Fruit fly (Drosophila melanogaster) whole organism, embryonic: Measurements from ENCODE around the gene Ubc4.

Experiments used
- CG10543 ChIP-seq: fragments of 200-800 bp; sonication (Bioruptor generic); optimal IDR thresholded peaks from 3 replicates; lab custom pipeline; 2017; ENCODE audit warnings: missing biosample characterization, mild to moderate bottlenecking, missing genetic modification characterization, moderate library complexity
- CG14667 ChIP-seq: fragments of 200-800 bp; sonication (Bioruptor generic); IDR thresholded peaks from 2 replicates; pipeline ENCODE4 v1.3.6; 2022; ENCODE audit warnings: missing biosample characterization, missing genetic modification characterization
- CG14710 ChIP-seq: fragments of 200-800 bp; sonication (Bioruptor generic); optimal IDR thresholded peaks from 3 replicates; lab custom pipeline; 2019; ENCODE audit warnings: missing biosample characterization, mild to moderate bottlenecking, missing genetic modification characterization, moderate library complexity
- CG15011 ChIP-seq: fragments of 200-800 bp; sonication (Bioruptor generic); optimal IDR thresholded peaks from 3 replicates; lab custom pipeline; 2018; ENCODE audit warnings: missing biosample characterization, mild to moderate bottlenecking, missing genetic modification characterization
- CG15514 ChIP-seq: fragments of 200-800 bp; sonication (Bioruptor generic); optimal IDR thresholded peaks from 3 replicates; lab custom pipeline; 2017; ENCODE audit warnings: missing biosample characterization, missing genetic modification characterization, mild to moderate bottlenecking, moderate library complexity, missing genetic modification reagents
- CG15696 ChIP-seq: fragments of 200-800 bp; sonication (Bioruptor generic); optimal IDR thresholded peaks from 2 replicates; lab custom pipeline; 2019; ENCODE audit warnings: missing biosample characterization, mild to moderate bottlenecking, missing genetic modification characterization, moderate library complexity
- CG16815 ChIP-seq: fragments of 200-800 bp; sonication (Bioruptor generic); optimal IDR thresholded peaks from 3 replicates; lab custom pipeline; 2017; ENCODE audit warnings: missing biosample characterization, mild to moderate bottlenecking, missing genetic modification characterization
- CG1792 ChIP-seq: fragments of 200-800 bp; sonication (Bioruptor generic); optimal IDR thresholded peaks from 2 replicates; lab custom pipeline; 2016; ENCODE audit warnings: missing biosample characterization, missing genetic modification characterization
- CG18476 ChIP-seq: fragments of 200-800 bp; sonication (Bioruptor generic); optimal IDR thresholded peaks from 2 replicates; lab custom pipeline; 2016; ENCODE audit warnings: missing biosample characterization, mild to moderate bottlenecking, missing genetic modification characterization
- CG2116 ChIP-seq: fragments of 200-800 bp; sonication (Bioruptor generic); optimal IDR thresholded peaks from 3 replicates; lab custom pipeline; 2018; ENCODE audit warnings: missing biosample characterization, mild to moderate bottlenecking, missing genetic modification characterization
- CG2678 ChIP-seq: fragments of 200-800 bp; sonication (Bioruptor generic); optimal IDR thresholded peaks from 3 replicates; lab custom pipeline; 2019; ENCODE audit warnings: missing biosample characterization, mild to moderate bottlenecking, missing genetic modification characterization, moderate library complexity
- CG30403 ChIP-seq: fragments of 200-800 bp; sonication (Bioruptor generic); optimal IDR thresholded peaks from 3 replicates; lab custom pipeline; 2016; ENCODE audit warnings: missing biosample characterization, missing genetic modification characterization
- CG31365 ChIP-seq: fragments of 200-800 bp; sonication (Bioruptor generic); optimal IDR thresholded peaks from 2 replicates; lab custom pipeline; 2018; ENCODE audit warnings: missing biosample characterization, mild to moderate bottlenecking, missing genetic modification characterization
- CG4707 ChIP-seq: fragments of 200-800 bp; sonication (Bioruptor generic); optimal IDR thresholded peaks from 2 replicates; lab custom pipeline; 2018; ENCODE audit warnings: missing biosample characterization, mild to moderate bottlenecking, missing genetic modification characterization, moderate library complexity
- CG4854 ChIP-seq: fragments of 200-800 bp; sonication (Bioruptor generic); optimal IDR thresholded peaks from 2 replicates; lab custom pipeline; 2016; ENCODE audit warnings: missing biosample characterization, missing genetic modification characterization, inconsistent platforms
- CG6254 ChIP-seq: fragments of 200-800 bp; sonication (Bioruptor generic); optimal IDR thresholded peaks from 3 replicates; lab custom pipeline; 2017; ENCODE audit warnings: mild to moderate bottlenecking, missing biosample characterization, missing genetic modification reagents, missing genetic modification characterization
- CG6654 ChIP-seq: fragments of 200-800 bp; sonication (Bioruptor generic); optimal IDR thresholded peaks from 2 replicates; lab custom pipeline; 2017; ENCODE audit warnings: missing biosample characterization, mild to moderate bottlenecking, missing genetic modification characterization
- CG6813 ChIP-seq: fragments of 200-800 bp; sonication (Bioruptor generic); optimal IDR thresholded peaks from 2 replicates; lab custom pipeline; 2017; ENCODE audit warnings: missing biosample characterization, missing genetic modification characterization, mild to moderate bottlenecking, moderate library complexity, missing genetic modification reagents
- CG9215 ChIP-seq: fragments of 200-800 bp; sonication (Bioruptor generic); IDR thresholded peaks from 2 replicates; pipeline ENCODE4 v1.3.6; 2022; ENCODE audit warnings: missing biosample characterization, missing genetic modification characterization
- CG9609 ChIP-seq: fragments of 200-800 bp; sonication (Bioruptor generic); optimal IDR thresholded peaks from 3 replicates; lab custom pipeline; 2016; ENCODE audit warnings: missing biosample characterization, missing genetic modification characterization
- CG9817 ChIP-seq: fragments of 200-800 bp; sonication (Bioruptor generic); optimal IDR thresholded peaks from 2 replicates; lab custom pipeline; 2018; ENCODE audit warnings: missing biosample characterization, mild to moderate bottlenecking, missing genetic modification characterization, moderate library complexity
- Hand ChIP-seq: fragments of 200-800 bp; sonication (Bioruptor generic); optimal IDR thresholded peaks from 2 replicates; lab custom pipeline; 2017; ENCODE audit warnings: mild to moderate bottlenecking, missing biosample characterization, missing genetic modification reagents, missing genetic modification characterization
- HmgZ ChIP-seq: fragments of 200-800 bp; sonication (Bioruptor generic); optimal IDR thresholded peaks from 2 replicates; lab custom pipeline; 2018; ENCODE audit warnings: missing biosample characterization, mild to moderate bottlenecking, missing genetic modification characterization
- Mad ChIP-seq: fragments of 200-800 bp; sonication (Bioruptor generic); optimal IDR thresholded peaks from 2 replicates; lab custom pipeline; 2016; ENCODE audit warnings: missing biosample characterization, missing genetic modification characterization
- Nf-YB ChIP-seq: fragments of 200-800 bp; sonication (Bioruptor generic); optimal IDR thresholded peaks from 3 replicates; lab custom pipeline; 2019; ENCODE audit warnings: missing biosample characterization, mild to moderate bottlenecking, missing genetic modification characterization, moderate library complexity
- Usf ChIP-seq: fragments of 200-800 bp; sonication (Bioruptor generic); optimal IDR thresholded peaks from 2 replicates; lab custom pipeline; 2017; ENCODE audit warnings: missing genotype, missing biosample characterization, missing genetic modification characterization
- ac ChIP-seq: fragments of 200-800 bp; sonication (Bioruptor generic); optimal IDR thresholded peaks from 3 replicates; lab custom pipeline; 2017; ENCODE audit warnings: missing biosample characterization, mild to moderate bottlenecking, missing genetic modification characterization
- cas ChIP-seq: fragments of 200-800 bp; sonication (Bioruptor generic); IDR thresholded peaks from 2 replicates; pipeline ENCODE4 v1.3.6; 2022; ENCODE audit warnings: missing biosample characterization, missing genetic modification characterization
- chif ChIP-seq, 2 experiments: fragments of 200-800 bp; sonication (Bioruptor generic); optimal IDR thresholded peaks; 3 replicates each; lab custom pipeline; 2016; ENCODE audit warnings: missing biosample characterization in 2 of 2, missing genetic modification characterization in 2 of 2
- cwo ChIP-seq: fragments of 200-800 bp; sonication (Bioruptor generic); optimal IDR thresholded peaks from 3 replicates; lab custom pipeline; 2017; ENCODE audit warnings: missing biosample characterization, missing genetic modification characterization, mild to moderate bottlenecking, moderate library complexity, missing genetic modification reagents
- danr ChIP-seq: fragments of 200-800 bp; sonication (Bioruptor generic); IDR thresholded peaks from 2 replicates; pipeline ENCODE4 v1.3.6; 2022; ENCODE audit warnings: missing biosample characterization, missing genetic modification characterization
- gem ChIP-seq: fragments of 200-800 bp; sonication (Bioruptor generic); optimal IDR thresholded peaks from 2 replicates; lab custom pipeline; 2019; ENCODE audit warnings: missing biosample characterization, mild to moderate bottlenecking, missing genetic modification characterization, moderate library complexity
- gsb ChIP-seq: fragments of 200-800 bp; sonication (Bioruptor generic); IDR thresholded peaks from 2 replicates; pipeline ENCODE4 v1.3.6; 2022; ENCODE audit warnings: missing biosample characterization, missing genetic modification characterization
- hb ChIP-seq: fragments of 200-800 bp; sonication (Bioruptor generic); IDR thresholded peaks from 3 replicates; pipeline ENCODE4 v1.3.6; 2022; ENCODE audit warnings: missing biosample characterization, missing genetic modification characterization; ENCODE audit not compliant: partially characterized antibody
- knrl ChIP-seq: fragments of 200-800 bp; sonication (Bioruptor generic); IDR thresholded peaks from 3 replicates; pipeline ENCODE4 v1.3.6; 2022; ENCODE audit warnings: missing biosample characterization, missing genetic modification characterization; ENCODE audit not compliant: partially characterized antibody
- maf-S ChIP-seq: fragments of 200-800 bp; sonication (Bioruptor generic); optimal IDR thresholded peaks from 2 replicates; lab custom pipeline; 2016; ENCODE audit warnings: missing biosample characterization, missing genetic modification characterization
- nau ChIP-seq: fragments of 200-800 bp; sonication (Bioruptor generic); optimal IDR thresholded peaks from 3 replicates; lab custom pipeline; 2017; ENCODE audit warnings: missing biosample characterization, mild to moderate bottlenecking, missing genetic modification characterization, missing genetic modification reagents
- onecut ChIP-seq: fragments of 200-800 bp; sonication (Bioruptor generic); IDR thresholded peaks from 2 replicates; pipeline ENCODE4 v1.3.6; 2022; ENCODE audit warnings: missing biosample characterization, missing genetic modification characterization
- pita ChIP-seq: fragments of 200-800 bp; sonication (Bioruptor generic); optimal IDR thresholded peaks from 2 replicates; lab custom pipeline; 2017; ENCODE audit warnings: missing biosample characterization, mild to moderate bottlenecking, missing genetic modification characterization
- psq ChIP-seq: fragments of 200-800 bp; sonication (Bioruptor generic); optimal IDR thresholded peaks from 2 replicates; lab custom pipeline; 2017; ENCODE audit warnings: missing biosample characterization, missing genetic modification characterization
- repo ChIP-seq: fragments of 200-800 bp; sonication (Bioruptor generic); optimal IDR thresholded peaks from 2 replicates; lab custom pipeline; 2016; ENCODE audit warnings: missing biosample characterization, missing genetic modification characterization
- rib ChIP-seq: fragments of 200-800 bp; sonication (Bioruptor generic); IDR thresholded peaks from 2 replicates; pipeline ENCODE4 v1.3.6; 2022; ENCODE audit warnings: missing biosample characterization, missing genetic modification characterization
- sens ChIP-seq: fragments of 200-800 bp; sonication (Bioruptor generic); peaks from one replicate; lab custom pipeline; 2016; ENCODE audit warnings: missing biosample characterization, missing genetic modification characterization
- sens-2 ChIP-seq: fragments of 200-800 bp; sonication (Bioruptor generic); IDR thresholded peaks from 2 replicates; pipeline ENCODE4 v1.3.6; 2022; ENCODE audit warnings: missing biosample characterization, missing genetic modification characterization
- sim ChIP-seq: fragments of 200-800 bp; sonication (Bioruptor generic); IDR thresholded peaks from 2 replicates; pipeline ENCODE4 v1.3.6; 2022; ENCODE audit warnings: missing biosample characterization, missing genetic modification characterization
- so ChIP-seq: fragments of 200-800 bp; sonication (Bioruptor generic); IDR thresholded peaks from 3 replicates; pipeline ENCODE4 v1.3.6; 2022; ENCODE audit warnings: missing biosample characterization, missing genetic modification characterization
- tap ChIP-seq: fragments of 200-800 bp; optimal IDR thresholded peaks from 3 replicates; lab custom pipeline; 2019; ENCODE audit warnings: missing biosample characterization, mild to moderate bottlenecking, missing genetic modification characterization, moderate library complexity
- trh ChIP-seq: fragments of 200-800 bp; sonication (Bioruptor generic); optimal IDR thresholded peaks from 2 replicates; lab custom pipeline; 2016; ENCODE audit warnings: missing biosample characterization, missing genetic modification characterization
- twi ChIP-seq: fragments of 200-800 bp; optimal IDR thresholded peaks from 2 replicates; lab custom pipeline; 2019; ENCODE audit warnings: missing biosample characterization, mild to moderate bottlenecking, missing genetic modification characterization, moderate library complexity
- unpg ChIP-seq: fragments of 200-800 bp; sonication (Bioruptor generic); optimal IDR thresholded peaks from 3 replicates; lab custom pipeline; 2018; ENCODE audit warnings: missing biosample characterization, mild to moderate bottlenecking, missing genetic modification characterization, moderate library complexity
- wek ChIP-seq: fragments of 200-800 bp; sonication (Bioruptor generic); optimal IDR thresholded peaks from 3 replicates; lab custom pipeline; 2018; ENCODE audit warnings: missing biosample characterization, mild to moderate bottlenecking, missing genetic modification characterization, moderate library complexity

Ubc4 gene

dm6 chr3L:9704162-9704748, 6.1 kb downstream of the Ubc4 start, which contains the start of gene CG16711 (continued):
- TF ChIP-seq CG4854 (GFP tag; lab: Kevin White, UChicago): no peak
- TF ChIP-seq knrl (GFP tag; lab: Robert Waterston, UW): peak; percentile 90
- TF ChIP-seq sens: peak; percentile 86
- TF ChIP-seq gsb (GFP tag; lab: Robert Waterston, UW): no peak
- peak; percentile 24 for TF ChIP-seq HmgZ (tag; lab: Kevin White, UChicago)
- no peak for TF ChIP-seq CG1792 (GFP tag; lab: Kevin White, UChicago)
- TF ChIP-seq CG10543 (GFP tag; lab: Kevin White, UChicago): no peak
- no peak for TF ChIP-seq CG16815 (GFP tag; lab: Kevin White, UChicago)
- no peak for TF ChIP-seq wek (GFP tag; lab: Kevin White, UChicago)
- TF ChIP-seq cas: no peak
- TF ChIP-seq CG9609 (GFP tag; lab: Kevin White, UChicago): no peak
- TF ChIP-seq CG6813 (GFP tag; lab: Kevin White, UChicago): no peak
- no peak for TF ChIP-seq CG30403 (GFP tag; lab: Kevin White, UChicago)
- peak; percentile 14 for TF ChIP-seq CG14710 (tag; lab: Kevin White, UChicago)
- no peak for TF ChIP-seq chif (GFP tag; optimal IDR thresholded peaks at IDR 0.05; lab: Kevin White, UChicago)
- no peak for TF ChIP-seq CG31365
- TF ChIP-seq CG14667 (GFP tag; lab: Robert Waterston, UW): no peak
- TF ChIP-seq gem (tag; lab: Kevin White, UChicago): no peak
- TF ChIP-seq CG15514 (GFP tag; lab: Kevin White, UChicago): peak; percentile 45
- no peak for TF ChIP-seq CG15696 (tag; lab: Kevin White, UChicago)
- no peak for TF ChIP-seq pita (GFP tag; lab: Kevin White, UChicago)
- TF ChIP-seq twi: no peak
- no peak for TF ChIP-seq rib (GFP tag; lab: Robert Waterston, UW)
- TF ChIP-seq Mad (GFP tag; lab: Kevin White, UChicago): no peak
- no peak for TF ChIP-seq unpg
- no peak for TF ChIP-seq sim
- TF ChIP-seq nau (GFP tag; lab: Kevin White, UChicago): no peak
- no peak for TF ChIP-seq CG4707 (GFP tag; lab: Kevin White, UChicago)
- TF ChIP-seq CG18476 (GFP tag; lab: Kevin White, UChicago): no peak
- no peak for TF ChIP-seq CG9817 (tag; lab: Kevin White, UChicago)
- TF ChIP-seq tap (tag; lab: Kevin White, UChicago): no peak
- TF ChIP-seq danr (GFP tag; lab: Robert Waterston, UW): no peak
- no peak for TF ChIP-seq CG6254 (GFP tag; lab: Kevin White, UChicago)
- no peak for TF ChIP-seq CG15011
- no peak for TF ChIP-seq sens-2 (GFP tag; lab: Robert Waterston, UW)
- peak; percentile 95 for TF ChIP-seq onecut (GFP tag; lab: Robert Waterston, UW)
- no peak for TF ChIP-seq trh (GFP tag; lab: Kevin White, UChicago)
- TF ChIP-seq Usf (GFP tag; lab: Kevin White, UChicago): no peak
- no peak for TF ChIP-seq psq (GFP tag; lab: Kevin White, UChicago)
- TF ChIP-seq CG6654 (GFP tag; lab: Kevin White, UChicago): no peak
- no peak for TF ChIP-seq repo (GFP tag; lab: Kevin White, UChicago)
- peak; percentile 92 for TF ChIP-seq CG2116
- no peak for TF ChIP-seq Hand (GFP tag; lab: Kevin White, UChicago)
- TF ChIP-seq CG2678: no peak
- peak; percentile 93 for TF ChIP-seq hb
- TF ChIP-seq cwo (GFP tag; lab: Kevin White, UChicago): no peak
- no peak for TF ChIP-seq so
- TF ChIP-seq maf-S (GFP tag; lab: Kevin White, UChicago): no peak
- TF ChIP-seq CG9215 (GFP tag; lab: Robert Waterston, UW): no peak
- TF ChIP-seq Nf-YB (GFP tag; lab: Kevin White, UChicago): peak; percentile 95
- no peak for TF ChIP-seq ac
